Worm (Caenorhabditis elegans): ENCODE data around the gene tsfm-1.

Gene tsfm-1

ce11 chrV:12307011-12307540, 35.7 kb upstream of the tsfm-1 start, which contains the start of gene srg-45:
Gene srg-45, plus strand, starts transcription at chrV:12307490.
- TF ChIP-seq pes-1 (GFP tag; IDR thresholded peaks at IDR 0.05) (no peak), ceh-36 (tag; optimal IDR thresholded peaks at IDR 0.05) (no peak), tbx-37 (GFP tag; conservative IDR thresholded peaks at IDR 0.05) (no peak), hnd-1 (tag; optimal IDR thresholded peaks at IDR 0.05) (no peak), hmg-4 (GFP tag; optimal IDR thresholded peaks at IDR 0.05) (no peak), sea-1 (GFP tag; conservative IDR thresholded peaks at IDR 0.05) (no peak), F13C5.2 (tag; optimal IDR thresholded peaks at IDR 0.05) (no peak), aly-1 (tag; optimal IDR thresholded peaks at IDR 0.05) (no peak), scrt-1 (GFP tag; IDR thresholded peaks at IDR 0.05) (no peak), hmbx-1 (tag; optimal IDR thresholded peaks at IDR 0.05) (no peak), tra-4 (tag; optimal IDR thresholded peaks at IDR 0.05) (no peak), B0310.2 (tag; optimal IDR thresholded peaks at IDR 0.05) (no peak), flt-1 (GFP tag; IDR thresholded peaks at IDR 0.05) (no peak), tbx-11 (GFP tag; IDR thresholded peaks at IDR 0.05) (no peak), ama-1 (optimal IDR thresholded peaks at IDR 0.05) (no peak), ets-7 (tag; optimal IDR thresholded peaks at IDR 0.05) (no peak), ceh-13 (GFP tag; optimal IDR thresholded peaks at IDR 0.05) (no peak)

ce11 chrV:12305677-12306076, 34.3 kb upstream of the tsfm-1 start:
- TF ChIP-seq pes-1 (GFP tag; IDR thresholded peaks at IDR 0.05) (no peak), hnd-1 (tag; optimal IDR thresholded peaks at IDR 0.05) (no peak), hmg-4 (GFP tag; optimal IDR thresholded peaks at IDR 0.05) (no peak), aly-1 (tag; optimal IDR thresholded peaks at IDR 0.05) (no peak), sea-1 (GFP tag; conservative IDR thresholded peaks at IDR 0.05) (no peak), B0310.2 (tag; optimal IDR thresholded peaks at IDR 0.05) (no peak), ceh-36 (tag; optimal IDR thresholded peaks at IDR 0.05) (no peak), tra-4 (tag; optimal IDR thresholded peaks at IDR 0.05) (no peak), ama-1 (optimal IDR thresholded peaks at IDR 0.05) (no peak), tbx-11 (GFP tag; IDR thresholded peaks at IDR 0.05) (no peak), flt-1 (GFP tag; IDR thresholded peaks at IDR 0.05) (no peak), hmbx-1 (tag; optimal IDR thresholded peaks at IDR 0.05) (no peak), tbx-37 (GFP tag; conservative IDR thresholded peaks at IDR 0.05) (no peak), F13C5.2 (tag; optimal IDR thresholded peaks at IDR 0.05) (no peak), ets-7 (tag; optimal IDR thresholded peaks at IDR 0.05) (no peak)

- TF ChIP-seq hmg-4 (GFP tag; optimal IDR thresholded peaks at IDR 0.05) (peak; percentile 100), hnd-1 (tag; optimal IDR thresholded peaks at IDR 0.05) (peak; percentile 98), ets-7 (tag; optimal IDR thresholded peaks at IDR 0.05) (peak; percentile 99), tbx-11 (GFP tag; IDR thresholded peaks at IDR 0.05) (peak; percentile 100), flt-1 (GFP tag; IDR thresholded peaks at IDR 0.05) (peak; percentile 100), B0310.2 (tag; optimal IDR thresholded peaks at IDR 0.05) (peak; percentile 100), aly-1 (tag; optimal IDR thresholded peaks at IDR 0.05) (peak; percentile 100), tra-4 (tag; optimal IDR thresholded peaks at IDR 0.05) (peak; percentile 99), scrt-1 (GFP tag; IDR thresholded peaks at IDR 0.05) (peak; percentile 100), tbx-37 (GFP tag; conservative IDR thresholded peaks at IDR 0.05) (peak; percentile 100), hmbx-1 (tag; optimal IDR thresholded peaks at IDR 0.05) (peak; percentile 96), ama-1 (optimal IDR thresholded peaks at IDR 0.05) (peak; percentile 87), sea-1 (GFP tag; conservative IDR thresholded peaks at IDR 0.05) (peak; percentile 100), ceh-13 (GFP tag; optimal IDR thresholded peaks at IDR 0.05) (peak; percentile 100), pes-1 (GFP tag; IDR thresholded peaks at IDR 0.05) (peak; percentile 99), ceh-36 (tag; optimal IDR thresholded peaks at IDR 0.05) (peak; percentile 98), F13C5.2 (tag; optimal IDR thresholded peaks at IDR 0.05) (peak; percentile 100)
These were observed 32.2 kb upstream of the tsfm-1 start for ce11 chrV:12303453-12304077.

ce11 chrV:12301985-12302591, 30.7 kb upstream of the tsfm-1 start, which contains the start of the genes frm-7 and F55C5.17:
Gene frm-7, plus strand, starts transcription at chrV:12302484.
Gene F55C5.17, plus strand, starts transcription at chrV:12302541.
- TF ChIP-seq pes-1 (GFP tag; IDR thresholded peaks at IDR 0.05) (no peak), ceh-13 (GFP tag; optimal IDR thresholded peaks at IDR 0.05) (no peak), F13C5.2 (tag; optimal IDR thresholded peaks at IDR 0.05) (no peak), hnd-1 (tag; optimal IDR thresholded peaks at IDR 0.05) (no peak), ceh-36 (tag; optimal IDR thresholded peaks at IDR 0.05) (no peak), flt-1 (GFP tag; IDR thresholded peaks at IDR 0.05) (no peak), tra-4 (tag; optimal IDR thresholded peaks at IDR 0.05) (no peak), hmbx-1 (tag; optimal IDR thresholded peaks at IDR 0.05) (no peak), tbx-11 (GFP tag; IDR thresholded peaks at IDR 0.05) (no peak), tbx-37 (GFP tag; conservative IDR thresholded peaks at IDR 0.05) (no peak)

- TF ChIP-seq hnd-1 (tag; optimal IDR thresholded peaks at IDR 0.05): no peak
- TF ChIP-seq B0310.2 (tag; optimal IDR thresholded peaks at IDR 0.05): no peak
- no peak for TF ChIP-seq ceh-36 (tag; optimal IDR thresholded peaks at IDR 0.05)
- no peak for TF ChIP-seq scrt-1 (GFP tag; IDR thresholded peaks at IDR 0.05)
- TF ChIP-seq flt-1 (GFP tag; IDR thresholded peaks at IDR 0.05): no peak
- no peak for TF ChIP-seq F13C5.2 (tag; optimal IDR thresholded peaks at IDR 0.05)
- TF ChIP-seq pes-1 (GFP tag; IDR thresholded peaks at IDR 0.05): no peak
- no peak for TF ChIP-seq ets-7 (tag; optimal IDR thresholded peaks at IDR 0.05)
- no peak for TF ChIP-seq sea-1 (GFP tag; conservative IDR thresholded peaks at IDR 0.05)
- TF ChIP-seq ama-1 (optimal IDR thresholded peaks at IDR 0.05): no peak
- TF ChIP-seq tra-4 (tag; optimal IDR thresholded peaks at IDR 0.05): no peak
- TF ChIP-seq ceh-13 (GFP tag; optimal IDR thresholded peaks at IDR 0.05): no peak
- no peak for TF ChIP-seq tbx-11 (GFP tag; IDR thresholded peaks at IDR 0.05)
- TF ChIP-seq hmbx-1 (tag; optimal IDR thresholded peaks at IDR 0.05): no peak
- TF ChIP-seq tbx-37 (GFP tag; conservative IDR thresholded peaks at IDR 0.05): no peak
- no peak for TF ChIP-seq hmg-4 (GFP tag; optimal IDR thresholded peaks at IDR 0.05)
- no peak for TF ChIP-seq aly-1 (tag; optimal IDR thresholded peaks at IDR 0.05)
These were observed 29.6 kb upstream of the tsfm-1 start for ce11 chrV:12300780-12301460.

ce11 chrV:12300166-12300565, 28.8 kb upstream of the tsfm-1 start:
- no peak for TF ChIP-seq sea-1 (GFP tag; conservative IDR thresholded peaks at IDR 0.05)
- no peak for TF ChIP-seq pes-1 (GFP tag; IDR thresholded peaks at IDR 0.05)
- no peak for TF ChIP-seq ceh-13 (GFP tag; optimal IDR thresholded peaks at IDR 0.05)
- no peak for TF ChIP-seq ets-7 (tag; optimal IDR thresholded peaks at IDR 0.05)
- no peak for TF ChIP-seq flt-1 (GFP tag; IDR thresholded peaks at IDR 0.05)
- no peak for TF ChIP-seq F13C5.2 (tag; optimal IDR thresholded peaks at IDR 0.05)
- no peak for TF ChIP-seq hnd-1 (tag; optimal IDR thresholded peaks at IDR 0.05)
- no peak for TF ChIP-seq tbx-37 (GFP tag; conservative IDR thresholded peaks at IDR 0.05)
- TF ChIP-seq tra-4 (tag; optimal IDR thresholded peaks at IDR 0.05): no peak
- TF ChIP-seq ama-1 (optimal IDR thresholded peaks at IDR 0.05): no peak
- TF ChIP-seq aly-1 (tag; optimal IDR thresholded peaks at IDR 0.05): no peak
- TF ChIP-seq B0310.2 (tag; optimal IDR thresholded peaks at IDR 0.05): no peak
- TF ChIP-seq scrt-1 (GFP tag; IDR thresholded peaks at IDR 0.05): no peak
- no peak for TF ChIP-seq ceh-36 (tag; optimal IDR thresholded peaks at IDR 0.05)
- TF ChIP-seq hmg-4 (GFP tag; optimal IDR thresholded peaks at IDR 0.05): no peak
- no peak for TF ChIP-seq hmbx-1 (tag; optimal IDR thresholded peaks at IDR 0.05)

Measured in whole organism, early embryonic.